Worm (Caenorhabditis elegans): ENCODE data around the gene famk-1.

ce11 chrX:15215272-15215671 lies 2.2 kb upstream of the famk-1 start:
- no peak for TF ChIP-seq nhr-120 (GFP tag; IDR thresholded peaks at IDR 0.05)
- TF ChIP-seq F49E8.2 (tag; optimal IDR thresholded peaks at IDR 0.05; ENCODE audit: insufficient read depth), result no peak
- no peak for TF ChIP-seq snpc-4 (GFP tag; optimal IDR thresholded peaks at IDR 0.05)
- no peak for TF ChIP-seq snpc-4 (tag; optimal IDR thresholded peaks at IDR 0.05)
- TF ChIP-seq nfya-1 (tag; optimal IDR thresholded peaks at IDR 0.05; ENCODE audit: borderline replicate concordance, insufficient read depth), result no peak
- TF ChIP-seq Y67H2A.10 (GFP tag; conservative IDR thresholded peaks at IDR 0.05), result no peak
- TF ChIP-seq unc-62 (GFP tag; optimal IDR thresholded peaks at IDR 0.05), result no peak

Measured in whole organism, young adult.